Fruit fly (Drosophila melanogaster): ENCODE data around the gene eEF1delta.

dm6 chr2L:10260750-10261493 is 28.6 kb downstream of the eEF1delta start, which contains the start of gene Pten:
- TF ChIP-seq bab1 (GFP tag; optimal IDR thresholded peaks at IDR 0.05) (peak; percentile 46), CG5204 (GFP tag; optimal IDR thresholded peaks at IDR 0.05) (no peak), CG33017 (tag; optimal IDR thresholded peaks at IDR 0.05) (peak; percentile 28), CG12768 (GFP tag; optimal IDR thresholded peaks at IDR 0.05) (peak; percentile 66), Clk (GFP tag; optimal IDR thresholded peaks at IDR 0.05) (no peak), kay (GFP tag; ENCODE audit: borderline replicate concordance) (peak; percentile 91), toe (GFP tag; optimal IDR thresholded peaks at IDR 0.05) (no peak), CG11617 (GFP tag; optimal IDR thresholded peaks at IDR 0.05) (peak; percentile 27), CG14711 (tag; optimal IDR thresholded peaks at IDR 0.05) (peak; percentile 73), pad (GFP tag; optimal IDR thresholded peaks at IDR 0.05) (peak; percentile 12), Mnt (GFP tag; optimal IDR thresholded peaks at IDR 0.05) (peak; percentile 21), ovo (GFP tag; optimal IDR thresholded peaks at IDR 0.05) (no peak)

All from whole organism, adult.